ENCODE assay signal across 3 fruit fly cellular contexts in genomic region chr3R:14051391-14051852, dm6.
TF ChIP-seq lines count a peak whose summit lies in the region.

No protein-coding gene starts in this region.

TF ChIP-seq in whole organism, adult, 20 proteins besides CTCF, POLR2A, EP300 and RAD21 (continued from another document):
- TF ChIP-seq Clk (GFP tag; optimal IDR thresholded peaks at IDR 0.05; lab: Kevin White, UChicago) = no peak
TF ChIP-seq in whole organism, adult: peak in this region for 11.

TF ChIP-seq in whole organism, embryonic, 481 proteins besides CTCF, POLR2A, EP300 and RAD21 (continued from another document and continues in another):
- TF ChIP-seq Fer1 (GFP tag; optimal IDR thresholded peaks at IDR 0.05; lab: Kevin White, UChicago) (peak; percentile 16), crp (GFP tag; optimal IDR thresholded peaks at IDR 0.05; lab: Kevin White, UChicago) (no peak), gcm (GFP tag; optimal IDR thresholded peaks at IDR 0.05; lab: Kevin White, UChicago) (no peak), Rfx (GFP tag; IDR thresholded peaks at IDR 0.05; lab: Robert Waterston, UW) (peak; percentile 6; the same call in 1 of the 2 replicates), CG2120 (GFP tag; optimal IDR thresholded peaks at IDR 0.05; lab: Kevin White, UChicago) (no peak), dysf (GFP tag; IDR thresholded peaks at IDR 0.05; lab: Robert Waterston, UW) (no peak), ERR (GFP tag; optimal IDR thresholded peaks at IDR 0.05; lab: Kevin White, UChicago) (no peak), CG8359 (GFP tag; optimal IDR thresholded peaks at IDR 0.05; lab: Kevin White, UChicago; ENCODE audit: borderline replicate concordance) (no peak), CG7556 (GFP tag; optimal IDR thresholded peaks at IDR 0.05; lab: Kevin White, UChicago) (no peak), slp2 (GFP tag; optimal IDR thresholded peaks at IDR 0.05; lab: Kevin White, UChicago) (no peak), Dp (GFP tag; optimal IDR thresholded peaks at IDR 0.05; lab: Kevin White, UChicago) (no peak), CG43689 (GFP tag; IDR thresholded peaks at IDR 0.05; lab: Robert Waterston, UW) (no peak), CG6683 (GFP tag; optimal IDR thresholded peaks at IDR 0.05; lab: Kevin White, UChicago) (no peak), ase (GFP tag; IDR thresholded peaks at IDR 0.05; lab: Robert Waterston, UW) (no peak), CG9817 (tag; optimal IDR thresholded peaks at IDR 0.05; lab: Kevin White, UChicago) (no peak), CkIIα-i1 (GFP tag; IDR thresholded peaks at IDR 0.05; lab: Robert Waterston, UW) (no peak), zen (tag; optimal IDR thresholded peaks at IDR 0.05; lab: Kevin White, UChicago) (no peak), Awh (GFP tag; IDR thresholded peaks at IDR 0.05; lab: Robert Waterston, UW) (no peak), Nf-YB (GFP tag; optimal IDR thresholded peaks at IDR 0.05; lab: Kevin White, UChicago) (no peak), vvl (GFP tag; IDR thresholded peaks at IDR 0.05; lab: Robert Waterston, UW) (no peak), CG30403 (GFP tag; optimal IDR thresholded peaks at IDR 0.05; lab: Kevin White, UChicago) (no peak), CG1832 (GFP tag; optimal IDR thresholded peaks at IDR 0.05; lab: Kevin White, UChicago) (no peak), CG7786 (GFP tag; optimal IDR thresholded peaks at IDR 0.05; lab: Kevin White, UChicago) (no peak), seq (GFP tag; IDR thresholded peaks at IDR 0.05; lab: Robert Waterston, UW) (no peak), CG15011 (GFP tag; optimal IDR thresholded peaks at IDR 0.05; lab: Kevin White, UChicago) (no peak), tap (tag; optimal IDR thresholded peaks at IDR 0.05; lab: Kevin White, UChicago) (no peak), abd-A (tag; optimal IDR thresholded peaks at IDR 0.05; lab: Kevin White, UChicago) (peak; percentile 89), Camta (GFP tag; optimal IDR thresholded peaks at IDR 0.05; lab: Kevin White, UChicago) (no peak), CG17912 (GFP tag; optimal IDR thresholded peaks at IDR 0.05; lab: Kevin White, UChicago) (no peak), C15 (GFP tag; IDR thresholded peaks at IDR 0.05; lab: Robert Waterston, UW) (no peak), NC2β (GFP tag; optimal IDR thresholded peaks at IDR 0.05; lab: Kevin White, UChicago) (no peak), CG8388 (GFP tag; optimal IDR thresholded peaks at IDR 0.05; lab: Kevin White, UChicago) (no peak), lilli (GFP tag; optimal IDR thresholded peaks at IDR 0.05; lab: Kevin White, UChicago) (no peak), CG13296 (GFP tag; optimal IDR thresholded peaks at IDR 0.05; lab: Kevin White, UChicago) (no peak), luna (GFP tag; optimal IDR thresholded peaks at IDR 0.05; lab: Kevin White, UChicago) (no peak), CG14860 (GFP tag; IDR thresholded peaks at IDR 0.05; lab: Robert Waterston, UW; ENCODE audit: partially characterized antibody) (no peak), knrl (GFP tag; IDR thresholded peaks at IDR 0.05; lab: Robert Waterston, UW; ENCODE audit: partially characterized antibody) (no peak), pb (GFP tag; optimal IDR thresholded peaks at IDR 0.05; lab: Kevin White, UChicago) (no peak), btn (GFP tag; optimal IDR thresholded peaks at IDR 0.05; lab: Kevin White, UChicago) (no peak), CG32772 (GFP tag; IDR thresholded peaks at IDR 0.05; lab: Robert Waterston, UW) (no peak), CG17612 (GFP tag; IDR thresholded peaks at IDR 0.05; lab: Robert Waterston, UW) (no peak), MESR4 (GFP tag; optimal IDR thresholded peaks at IDR 0.05; lab: Kevin White, UChicago) (no peak), fd64A (GFP tag; optimal IDR thresholded peaks at IDR 0.05; lab: Kevin White, UChicago) (no peak), CG34376 (GFP tag; optimal IDR thresholded peaks at IDR 0.05; lab: Kevin White, UChicago) (peak; percentile 49), Nf-YC (tag; optimal IDR thresholded peaks at IDR 0.05; lab: Kevin White, UChicago) (no peak), Ets65A (GFP tag; lab: Kevin White, UChicago) (no peak), CG10431 (GFP tag; optimal IDR thresholded peaks at IDR 0.05; lab: Kevin White, UChicago) (no peak), cato (GFP tag; optimal IDR thresholded peaks at IDR 0.05; lab: Kevin White, UChicago; ENCODE audit: borderline replicate concordance) (no peak), CG14710 (tag; optimal IDR thresholded peaks at IDR 0.05; lab: Kevin White, UChicago) (no peak), CG12299 (tag; optimal IDR thresholded peaks at IDR 0.05; lab: Kevin White, UChicago) (no peak), CG4617 (GFP tag; optimal IDR thresholded peaks at IDR 0.05; lab: Kevin White, UChicago; ENCODE audit: borderline replicate concordance) (no peak), CG11723 (GFP tag; optimal IDR thresholded peaks at IDR 0.05; lab: Kevin White, UChicago) (no peak), CG14667 (GFP tag; IDR thresholded peaks at IDR 0.05; lab: Robert Waterston, UW) (no peak), CG1792 (GFP tag; optimal IDR thresholded peaks at IDR 0.05; lab: Kevin White, UChicago) (no peak), Trl (optimal IDR thresholded peaks at IDR 0.05; lab: Kevin White, UChicago) (peak; percentile 44 to 85), Trl (GFP tag; optimal IDR thresholded peaks at IDR 0.05; lab: Kevin White, UChicago) (no peak), Hey (tag; optimal IDR thresholded peaks at IDR 0.05; lab: Kevin White, UChicago) (no peak), CG16863 (GFP tag; optimal IDR thresholded peaks at IDR 0.05; lab: Kevin White, UChicago) (no peak), Rx (GFP tag; IDR thresholded peaks at IDR 0.05; lab: Robert Waterston, UW) (no peak), hkb (optimal IDR thresholded peaks at IDR 0.05; lab: Kevin White, UChicago) (no peak), hkb (GFP tag; IDR thresholded peaks at IDR 0.05; lab: Robert Waterston, UW) (no peak), CG14441 (GFP tag; IDR thresholded peaks at IDR 0.05; lab: Robert Waterston, UW) (no peak), Dfd (GFP tag; optimal IDR thresholded peaks at IDR 0.05; lab: Kevin White, UChicago) (no peak), br (optimal IDR thresholded peaks at IDR 0.05; lab: Kevin White, UChicago) (no peak), CG30431 (GFP tag; optimal IDR thresholded peaks at IDR 0.05; lab: Kevin White, UChicago) (no peak), CG8089 (GFP tag; optimal IDR thresholded peaks at IDR 0.05; lab: Kevin White, UChicago) (no peak), BtbVII (GFP tag; optimal IDR thresholded peaks at IDR 0.05; lab: Kevin White, UChicago) (no peak), CG4404 (GFP tag; IDR thresholded peaks at IDR 0.05; lab: Robert Waterston, UW) (no peak), CG13624 (GFP tag; optimal IDR thresholded peaks at IDR 0.05; lab: Kevin White, UChicago) (peak; percentile 99)

TF ChIP-seq in whole organism, prepupa, 60 proteins besides CTCF, POLR2A, EP300 and RAD21 (continued from another document):
- TF ChIP-seq dsx (GFP tag; optimal IDR thresholded peaks at IDR 0.05; lab: Kevin White, UChicago; ENCODE audit: poor library complexity, severe bottlenecking) (peak; percentile 24), acj6 (GFP tag; optimal IDR thresholded peaks at IDR 0.05; lab: Kevin White, UChicago) (no peak), CG11762 (GFP tag; optimal IDR thresholded peaks at IDR 0.05; lab: Kevin White, UChicago; ENCODE audit: insufficient read depth) (no peak), CG15336 (GFP tag; IDR thresholded peaks at IDR 0.05; lab: Robert Waterston, UW) (0 out of 2 replicates have a peak, but pooled peaks have one; percentile 13), eg (GFP tag; IDR thresholded peaks at IDR 0.05; lab: Robert Waterston, UW) (peak; percentile 65; the same call in 2 of the 3 replicates), CG8319 (GFP tag; optimal IDR thresholded peaks at IDR 0.05; lab: Kevin White, UChicago) (no peak), CG6808 (GFP tag; optimal IDR thresholded peaks at IDR 0.05; lab: Kevin White, UChicago) (peak; percentile 4), Met (GFP tag; optimal IDR thresholded peaks at IDR 0.05; lab: Kevin White, UChicago) (no peak), Hr38 (GFP tag; optimal IDR thresholded peaks at IDR 0.05; lab: Kevin White, UChicago) (no peak), Sox15 (GFP tag; optimal IDR thresholded peaks at IDR 0.05; lab: Kevin White, UChicago) (no peak), CG16779 (tag; optimal IDR thresholded peaks at IDR 0.05; lab: Kevin White, UChicago) (peak; percentile 61), ss (GFP tag; optimal IDR thresholded peaks at IDR 0.05; lab: Kevin White, UChicago) (peak; percentile 11 to 39), CG34406 (GFP tag; optimal IDR thresholded peaks at IDR 0.05; lab: Kevin White, UChicago) (no peak), CG11294 (GFP tag; IDR thresholded peaks at IDR 0.05; lab: Robert Waterston, UW) (no peak), Blimp-1 (GFP tag; optimal IDR thresholded peaks at IDR 0.05; lab: Kevin White, UChicago) (no peak), CG4318 (GFP tag; optimal IDR thresholded peaks at IDR 0.05; lab: Kevin White, UChicago) (no peak), Ets96B (tag; optimal IDR thresholded peaks at IDR 0.05; lab: Kevin White, UChicago) (no peak), CG9139 (GFP tag; optimal IDR thresholded peaks at IDR 0.05; lab: Kevin White, UChicago) (no peak), CG8632 (GFP tag; optimal IDR thresholded peaks at IDR 0.05; lab: Kevin White, UChicago) (no peak), Hr39 (GFP tag; optimal IDR thresholded peaks at IDR 0.05; lab: Kevin White, UChicago) (no peak), CG10669 (GFP tag; optimal IDR thresholded peaks at IDR 0.05; lab: Kevin White, UChicago) (no peak), CG7368 (GFP tag; optimal IDR thresholded peaks at IDR 0.05; lab: Kevin White, UChicago) (no peak), CG10631 (GFP tag; optimal IDR thresholded peaks at IDR 0.05; lab: Kevin White, UChicago) (no peak), pdm3 (GFP tag; optimal IDR thresholded peaks at IDR 0.05; lab: Kevin White, UChicago) (no peak), CG6854 (GFP tag; optimal IDR thresholded peaks at IDR 0.05; lab: Kevin White, UChicago) (no peak), CG6163 (GFP tag; IDR thresholded peaks at IDR 0.05; lab: Robert Waterston, UW) (no peak; the same call in 2 of the 3 replicates), CG6792 (GFP tag; optimal IDR thresholded peaks at IDR 0.05; lab: Kevin White, UChicago) (no peak), CG6276 (GFP tag; optimal IDR thresholded peaks at IDR 0.05; lab: Kevin White, UChicago) (peak; percentile 25), CG31627 (GFP tag; optimal IDR thresholded peaks at IDR 0.05; lab: Kevin White, UChicago) (no peak), topi (GFP tag; optimal IDR thresholded peaks at IDR 0.05; lab: Kevin White, UChicago) (no peak), spab (GFP tag; optimal IDR thresholded peaks at IDR 0.05; lab: Kevin White, UChicago) (no peak), achi (GFP tag; optimal IDR thresholded peaks at IDR 0.05; lab: Kevin White, UChicago) (no peak), dac (GFP tag; optimal IDR thresholded peaks at IDR 0.05; lab: Kevin White, UChicago) (no peak), Hr4 (GFP tag; optimal IDR thresholded peaks at IDR 0.05; lab: Kevin White, UChicago) (no peak), CG3032 (tag; optimal IDR thresholded peaks at IDR 0.05; lab: Kevin White, UChicago) (peak; percentile 0), vri (GFP tag; optimal IDR thresholded peaks at IDR 0.05; lab: Kevin White, UChicago) (peak; percentile 46), fd59A (GFP tag; optimal IDR thresholded peaks at IDR 0.05; lab: Kevin White, UChicago) (no peak), lz (GFP tag; optimal IDR thresholded peaks at IDR 0.05; lab: Kevin White, UChicago) (no peak), fkh (GFP tag; optimal IDR thresholded peaks at IDR 0.05; lab: Kevin White, UChicago) (peak; percentile 44)
